Worm (Caenorhabditis elegans) whole organism, L4/young adult: Measurements from ENCODE around the gene F54B11.7.

Source experiments
- W03F9.2 ChIP-seq: fragments of 150-350 bp; optimal IDR thresholded peaks from 2 replicates; lab custom pipeline; 2014; ENCODE audit warnings: missing biosample characterization, missing genetic modification characterization
- dao-5 ChIP-seq: sonication (generic microtip); optimal IDR thresholded peaks from 2 replicates; lab custom pipeline; 2016; ENCODE audit warnings: missing genotype, missing genetic modification characterization, moderate library complexity, missing compliant biosample characterization
- him-1 ChIP-seq: sonication (generic microtip); optimal IDR thresholded peaks from 2 replicates; lab custom pipeline; 2016; ENCODE audit warnings: missing genotype, missing genetic modification reagents, missing genetic modification characterization, missing compliant biosample characterization

The F54B11.7 gene

DNA sequence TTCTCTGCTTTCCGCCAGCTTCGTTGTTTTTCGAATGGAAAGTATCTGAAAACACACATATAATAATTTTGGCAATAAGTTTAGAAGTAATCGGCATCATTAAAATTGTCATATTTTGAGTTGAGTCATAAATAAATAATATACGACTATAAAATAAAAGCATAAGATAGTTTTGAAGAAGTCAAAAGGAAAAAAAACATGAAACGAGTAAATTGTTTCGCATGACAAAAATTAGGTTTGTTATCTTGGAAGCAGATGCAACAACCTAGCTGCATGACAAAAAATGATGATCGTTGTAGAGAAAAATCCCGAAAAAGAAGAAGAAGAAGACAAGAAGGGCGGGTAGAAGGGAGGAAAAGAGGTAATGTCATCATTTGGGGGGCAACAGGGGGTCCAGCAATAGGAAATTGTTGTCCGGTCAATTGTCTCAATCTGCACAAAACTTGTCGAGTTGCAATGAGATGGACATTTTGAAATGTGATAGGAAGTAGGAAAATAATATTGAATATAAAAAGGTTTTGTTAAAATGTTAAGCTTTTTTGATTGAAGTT lies 31.0 kb downstream of the F54B11.7 start, which contains the start of gene nlg-1:
nlg-1 (minus strand) TSS at position 51 of the 551 bp plus-strand sequence.
- TF ChIP-seq him-1: no peak
- TF ChIP-seq dao-5 (tag; lab: Kevin White, UChicago): no peak
- no peak for TF ChIP-seq W03F9.2 (tag; lab: Kevin White, UChicago)

- TF ChIP-seq dao-5 (tag; lab: Kevin White, UChicago) (no peak), him-1 (no peak), W03F9.2 (tag; lab: Kevin White, UChicago) (no peak)
Observed at ce11 chrX:13632245-13632644, 32.0 kb downstream of the F54B11.7 start.

ce11 chrX:13633032-13633431 lies 32.8 kb downstream of the F54B11.7 start:
- TF ChIP-seq W03F9.2 (tag; lab: Kevin White, UChicago) (no peak), him-1 (no peak), dao-5 (tag; lab: Kevin White, UChicago) (no peak)

DNA sequence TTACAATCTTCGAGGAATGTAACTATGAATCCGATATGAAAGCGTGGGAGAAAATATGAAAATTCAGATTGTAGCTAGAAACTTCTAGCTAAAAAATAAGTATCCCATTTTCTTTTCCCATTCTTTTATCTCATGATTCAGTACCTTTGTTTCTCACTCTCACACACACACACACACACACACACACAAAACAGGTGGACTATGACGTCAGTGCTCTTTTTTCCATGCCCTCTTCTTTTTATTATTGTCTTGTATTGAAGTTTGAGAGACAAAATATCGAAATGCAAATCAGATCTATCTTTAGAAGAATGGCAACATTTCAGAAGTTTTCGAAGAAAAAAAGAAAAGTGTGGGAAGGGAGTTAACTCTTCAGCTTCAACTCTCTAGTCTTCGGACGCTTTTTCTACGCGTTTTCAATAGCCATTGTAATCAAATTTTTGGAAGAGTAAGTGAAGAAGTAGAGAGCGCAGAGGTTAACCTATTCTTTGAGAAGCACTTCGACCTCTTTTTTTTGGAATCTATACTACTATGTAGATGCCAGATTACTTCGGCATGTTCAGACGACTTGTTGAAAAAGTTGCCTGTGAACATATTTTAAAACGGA lies 33.7 kb downstream of the F54B11.7 start:
- no peak for TF ChIP-seq him-1
- TF ChIP-seq W03F9.2 (tag; lab: Kevin White, UChicago): no peak
- TF ChIP-seq dao-5 (tag; lab: Kevin White, UChicago): no peak

DNA sequence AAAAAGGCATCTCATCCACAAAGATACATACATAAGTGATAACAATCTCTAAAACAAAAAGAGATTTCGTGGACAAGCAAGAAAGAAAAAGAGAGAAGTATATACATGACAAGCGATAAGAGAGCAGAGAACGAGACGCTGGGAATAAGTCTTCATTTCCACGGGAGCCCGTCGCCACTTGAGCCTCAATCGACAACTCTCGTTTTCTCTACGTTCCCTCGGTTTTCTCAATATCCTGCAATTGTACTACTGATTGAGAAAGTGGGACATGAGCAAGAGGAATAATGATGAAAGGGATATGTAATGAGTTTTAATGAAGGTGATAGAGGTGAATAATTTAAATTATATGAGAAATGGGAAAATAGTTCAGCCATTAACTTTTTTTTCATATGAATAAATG lies 37.3 kb downstream of the F54B11.7 start:
- no peak for TF ChIP-seq dao-5 (tag; lab: Kevin White, UChicago)
- TF ChIP-seq W03F9.2 (tag; lab: Kevin White, UChicago): no peak
- no peak for TF ChIP-seq him-1

DNA sequence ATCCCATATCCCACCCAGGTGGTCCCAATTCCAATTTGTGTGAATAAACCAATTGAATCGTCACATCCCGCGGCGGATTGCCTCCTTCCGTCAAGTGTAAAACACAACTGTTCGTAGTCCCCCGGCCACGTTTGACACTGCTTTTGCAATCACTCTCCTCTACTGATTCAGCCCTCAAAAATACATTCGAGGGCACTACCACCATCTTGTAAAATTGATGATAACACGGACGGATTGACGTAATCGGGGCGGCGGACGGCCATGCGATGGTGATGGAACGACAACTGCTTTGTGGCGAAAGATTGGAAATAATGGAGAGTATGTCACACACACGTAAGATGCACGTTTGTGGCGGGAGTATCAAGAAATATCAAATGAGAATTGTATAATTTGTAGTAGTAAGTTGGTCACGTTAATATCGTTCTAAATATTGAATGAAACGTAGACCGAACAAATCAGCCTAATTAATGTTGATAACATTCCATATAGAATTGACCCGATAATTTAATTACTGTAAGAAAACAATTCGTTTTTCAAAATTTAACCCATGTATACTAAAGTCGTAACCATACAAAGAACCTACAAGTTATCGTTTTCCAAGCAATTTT lies 38.2 kb downstream of the F54B11.7 start:
- TF ChIP-seq him-1: no peak
- no peak for TF ChIP-seq W03F9.2 (tag; lab: Kevin White, UChicago)
- TF ChIP-seq dao-5 (tag; lab: Kevin White, UChicago): no peak

ce11 chrX:13639577-13639976 lies 39.3 kb downstream of the F54B11.7 start, which contains the start of gene twk-20:
twk-20 (plus strand) TSS chrX:13639877.
- no peak for TF ChIP-seq dao-5 (tag; lab: Kevin White, UChicago)
- no peak for TF ChIP-seq W03F9.2 (tag; lab: Kevin White, UChicago)
- TF ChIP-seq him-1: no peak

ce11 chrX:13644884-13645283 lies 44.6 kb downstream of the F54B11.7 start:
- TF ChIP-seq W03F9.2 (tag; lab: Kevin White, UChicago): no peak
- TF ChIP-seq dao-5 (tag; lab: Kevin White, UChicago): no peak
- TF ChIP-seq him-1: no peak

- no peak for TF ChIP-seq W03F9.2 (tag; lab: Kevin White, UChicago)
- TF ChIP-seq dao-5 (tag; lab: Kevin White, UChicago): no peak
- TF ChIP-seq him-1: no peak
Observed at ce11 chrX:13646798-13647197, 46.6 kb downstream of the F54B11.7 start, which contains the start of gene acr-9. acr-9 (minus strand) TSS chrX:13646898.

DNA sequence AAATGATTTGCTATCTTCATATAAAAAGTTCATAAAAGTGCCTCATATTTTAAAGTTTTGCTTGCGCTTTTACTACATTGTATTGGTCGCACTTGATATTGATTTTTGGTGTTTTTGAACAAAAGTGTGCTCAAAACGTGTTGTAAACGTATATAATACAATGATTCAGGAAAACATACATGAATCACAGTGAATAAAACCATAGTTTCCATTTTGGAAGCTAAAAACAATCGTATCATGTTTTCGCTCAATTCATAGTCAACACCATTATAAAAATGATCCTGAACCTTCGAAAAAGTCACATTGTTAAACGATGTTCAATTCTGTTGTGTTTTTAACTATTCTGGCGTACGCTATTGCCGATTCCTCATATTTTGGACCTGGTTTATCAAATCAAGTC lies 47.1 kb downstream of the F54B11.7 start, which contains the start of gene C40C9.3:
C40C9.3 (plus strand) TSS at position 301 of the 400 bp plus-strand sequence.
- TF ChIP-seq W03F9.2 (tag; lab: Kevin White, UChicago) (no peak), dao-5 (tag; lab: Kevin White, UChicago) (no peak), him-1 (no peak)

DNA sequence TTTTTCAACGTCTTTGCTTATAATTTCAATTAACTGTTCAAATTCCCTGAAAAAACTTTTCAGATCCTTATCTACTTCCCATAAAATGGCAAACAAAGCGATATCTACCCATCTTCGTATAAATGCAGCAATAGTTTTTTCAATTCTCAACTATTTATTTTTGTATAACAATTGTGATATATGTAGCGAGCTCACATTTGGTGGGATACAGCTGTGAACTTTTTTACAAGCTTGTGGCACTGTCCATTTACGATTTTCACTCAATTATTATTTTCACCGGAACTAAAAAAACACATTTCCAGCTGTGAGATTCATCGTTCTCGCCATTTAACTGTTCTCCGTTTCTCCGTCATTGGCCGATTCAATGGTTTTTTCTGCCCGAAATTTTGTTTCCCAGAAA lies 50.6 kb downstream of the F54B11.7 start, which contains the start of gene C40C9.4:
C40C9.4 (plus strand) TSS at position 301 of the 400 bp plus-strand sequence.
- TF ChIP-seq W03F9.2 (tag; lab: Kevin White, UChicago): no peak
- no peak for TF ChIP-seq him-1
- no peak for TF ChIP-seq dao-5 (tag; lab: Kevin White, UChicago)
